Worm (Caenorhabditis elegans) whole organism, midembryonic: ENCODE measurements around the gene rol-8.

Experiments used
- T22C8.4 ChIP-seq: fragments of 200-800 bp; sonication (Bioruptor generic); IDR thresholded peaks from 2 replicates; pipeline ENCODE4 v1.3.6; 2022; ENCODE audit warnings: missing genetic modification characterization, missing compliant biosample characterization
- cog-1 ChIP-seq: sonication (generic microtip); optimal IDR thresholded peaks from 2 replicates; lab custom pipeline; 2016; ENCODE audit warnings: missing genetic modification characterization, missing compliant biosample characterization
- flt-1 ChIP-seq: fragments of 200-800 bp; sonication (Bioruptor generic); IDR thresholded peaks from 2 replicates; pipeline ENCODE4 v1.3.6; 2022; ENCODE audit warnings: missing genetic modification characterization, missing compliant biosample characterization
- klf-2 ChIP-seq: fragments of 200-800 bp; sonication (Bioruptor generic); conservative IDR thresholded peaks from 2 replicates; pipeline ENCODE4 v1.3.6; 2022; ENCODE audit warnings: missing genetic modification reagents, missing genetic modification characterization, missing compliant biosample characterization
- med-1 ChIP-seq: sonication (generic microtip); optimal IDR thresholded peaks from 2 replicates; lab custom pipeline; 2017; ENCODE audit warnings: missing genetic modification characterization, mild to moderate bottlenecking, missing compliant biosample characterization, antibody characterized with exemption, missing genetic modification reagents; ENCODE audit not compliant: insufficient read depth
- tab-1 ChIP-seq: fragments of 200-800 bp; sonication (Bioruptor generic); IDR thresholded peaks from 2 replicates; pipeline ENCODE4 v1.3.6; 2022; ENCODE audit warnings: missing genetic modification characterization, missing compliant biosample characterization

- TF ChIP-seq med-1 (GFP tag; lab: Kevin White, UChicago), result no peak
- TF ChIP-seq T22C8.4, result no peak
- TF ChIP-seq tab-1 (GFP tag; lab: Robert Waterston, UW), result no peak
- no peak for TF ChIP-seq flt-1
- TF ChIP-seq cog-1 (tag; lab: Kevin White, UChicago), result no peak
- no peak for TF ChIP-seq klf-2
These were observed 4.1 kb downstream of the rol-8 start, which contains the start of gene fbxa-224 for ce11 chrII:7548044-7548443.
